Fruit fly (Drosophila melanogaster) whole organism, embryonic: ENCODE measurements around the gene CG6409.

Experiments
- Atf-2 ChIP-seq: fragments of 200-800 bp; sonication (Bioruptor generic); optimal IDR thresholded peaks from 2 replicates; lab custom pipeline; 2016; ENCODE audit warnings: missing biosample characterization, missing genetic modification characterization
- B-H2 ChIP-seq: fragments of 200-800 bp; sonication (Bioruptor generic); optimal IDR thresholded peaks from 2 replicates; lab custom pipeline; 2018; ENCODE audit warnings: missing biosample characterization, mild to moderate bottlenecking, missing genetic modification characterization
- BtbVII ChIP-seq: fragments of 200-800 bp; sonication (Bioruptor generic); optimal IDR thresholded peaks from 3 replicates; lab custom pipeline; 2017; ENCODE audit warnings: missing biosample characterization, mild to moderate bottlenecking, missing genetic modification characterization
- CG10565 ChIP-seq: fragments of 200-800 bp; sonication (Bioruptor generic); optimal IDR thresholded peaks from 3 replicates; lab custom pipeline; 2016; ENCODE audit warnings: missing biosample characterization, mild to moderate bottlenecking, missing genetic modification characterization
- CG10979 ChIP-seq: fragments of 200-800 bp; sonication (Bioruptor generic); optimal IDR thresholded peaks from 2 replicates; lab custom pipeline; 2018; ENCODE audit warnings: missing biosample characterization, mild to moderate bottlenecking, missing genetic modification characterization, moderate library complexity
- CG11696 ChIP-seq: fragments of 200-800 bp; sonication (Bioruptor generic); IDR thresholded peaks from 2 replicates; pipeline ENCODE4 v1.3.6; 2022; ENCODE audit warnings: missing biosample characterization, missing genetic modification characterization
- CG12299 ChIP-seq: fragments of 200-800 bp; sonication (Bioruptor generic); optimal IDR thresholded peaks from 2 replicates; lab custom pipeline; 2018; ENCODE audit warnings: missing biosample characterization, mild to moderate bottlenecking, missing genetic modification characterization
- CG13296 ChIP-seq: fragments of 200-800 bp; sonication (Bioruptor generic); optimal IDR thresholded peaks from 3 replicates; lab custom pipeline; 2018; ENCODE audit warnings: missing biosample characterization, mild to moderate bottlenecking, missing genetic modification characterization
- CG13775 ChIP-seq: fragments of 200-800 bp; sonication (Bioruptor generic); optimal IDR thresholded peaks from 3 replicates; lab custom pipeline; 2017; ENCODE audit warnings: missing biosample characterization, mild to moderate bottlenecking, missing genetic modification characterization
- CG1647 ChIP-seq: fragments of 200-800 bp; sonication (Bioruptor generic); optimal IDR thresholded peaks from 3 replicates; lab custom pipeline; 2016; ENCODE audit warnings: missing biosample characterization, missing genetic modification characterization
- CG17829 ChIP-seq: fragments of 200-800 bp; optimal IDR thresholded peaks from 2 replicates; lab custom pipeline; 2019; ENCODE audit warnings: missing biosample characterization, mild to moderate bottlenecking, missing genetic modification characterization, moderate library complexity
- CG18619 ChIP-seq: fragments of 200-800 bp; sonication (Bioruptor generic); optimal IDR thresholded peaks from 3 replicates; lab custom pipeline; 2017; ENCODE audit warnings: missing biosample characterization, mild to moderate bottlenecking, missing genetic modification characterization
- CG2199 ChIP-seq: fragments of 200-800 bp; sonication (Bioruptor generic); IDR thresholded peaks from 3 replicates; pipeline ENCODE4 v1.3.6; 2022; ENCODE audit warnings: missing biosample characterization, missing genetic modification characterization
- CG2678 ChIP-seq: fragments of 200-800 bp; sonication (Bioruptor generic); optimal IDR thresholded peaks from 3 replicates; lab custom pipeline; 2019; ENCODE audit warnings: missing biosample characterization, mild to moderate bottlenecking, missing genetic modification characterization, moderate library complexity
- CG32772 ChIP-seq: fragments of 200-800 bp; sonication (Bioruptor generic); IDR thresholded peaks from 2 replicates; pipeline ENCODE4 v1.3.6; 2022; ENCODE audit warnings: missing biosample characterization, missing genetic modification characterization
- CG3838 ChIP-seq: fragments of 200-800 bp; sonication (Bioruptor generic); optimal IDR thresholded peaks from 3 replicates; lab custom pipeline; 2016; ENCODE audit warnings: missing biosample characterization, missing genetic modification characterization
- CG4730 ChIP-seq: fragments of 200-800 bp; sonication (Bioruptor generic); IDR thresholded peaks from 2 replicates; pipeline ENCODE4 v1.3.6; 2022; ENCODE audit warnings: missing biosample characterization, missing genetic modification characterization
- CG4820 ChIP-seq: fragments of 200-800 bp; sonication (Bioruptor generic); optimal IDR thresholded peaks from 3 replicates; lab custom pipeline; 2016; ENCODE audit warnings: missing biosample characterization, missing genetic modification characterization
- CG6813 ChIP-seq: fragments of 200-800 bp; sonication (Bioruptor generic); optimal IDR thresholded peaks from 2 replicates; lab custom pipeline; 2017; ENCODE audit warnings: missing biosample characterization, missing genetic modification characterization, mild to moderate bottlenecking, moderate library complexity, missing genetic modification reagents
- CG6854 ChIP-seq: fragments of 200-800 bp; sonication (Bioruptor generic); optimal IDR thresholded peaks from 3 replicates; lab custom pipeline; 2017; ENCODE audit warnings: missing biosample characterization, mild to moderate bottlenecking, missing genetic modification characterization
- CG7556 ChIP-seq: fragments of 200-800 bp; sonication (Bioruptor generic); optimal IDR thresholded peaks from 2 replicates; lab custom pipeline; 2017; ENCODE audit warnings: missing biosample characterization, mild to moderate bottlenecking, missing genetic modification characterization
- CG9817 ChIP-seq: fragments of 200-800 bp; sonication (Bioruptor generic); optimal IDR thresholded peaks from 2 replicates; lab custom pipeline; 2018; ENCODE audit warnings: missing biosample characterization, mild to moderate bottlenecking, missing genetic modification characterization, moderate library complexity
- CHES-1-like ChIP-seq: fragments of 200-800 bp; sonication (Bioruptor generic); optimal IDR thresholded peaks from 2 replicates; lab custom pipeline; 2016; ENCODE audit warnings: missing biosample characterization, missing genetic modification characterization
- Camta ChIP-seq: fragments of 200-800 bp; sonication (Bioruptor generic); optimal IDR thresholded peaks from 2 replicates; lab custom pipeline; 2016; ENCODE audit warnings: missing biosample characterization, missing genetic modification characterization
- D19B ChIP-seq: fragments of 200-800 bp; sonication (Bioruptor generic); optimal IDR thresholded peaks from 2 replicates; lab custom pipeline; 2017; ENCODE audit warnings: missing biosample characterization, mild to moderate bottlenecking, missing genetic modification characterization
- Doc3 ChIP-seq: fragments of 200-800 bp; sonication (Bioruptor generic); IDR thresholded peaks from 3 replicates; pipeline ENCODE4 v1.3.6; 2022; ENCODE audit warnings: missing biosample characterization, missing genetic modification characterization; ENCODE audit not compliant: partially characterized antibody
- E2f1 ChIP-seq: fragments of 200-800 bp; sonication (Bioruptor generic); IDR thresholded peaks from 2 replicates; pipeline ENCODE4 v1.3.6; 2022; ENCODE audit warnings: missing biosample characterization, missing genetic modification characterization
- E2f2 ChIP-seq: fragments of 200-800 bp; sonication (Bioruptor generic); IDR thresholded peaks from 2 replicates; pipeline ENCODE4 v1.3.6; 2022; ENCODE audit warnings: missing biosample characterization, missing genetic modification characterization
- H15 ChIP-seq: fragments of 200-800 bp; sonication (Bioruptor generic); IDR thresholded peaks from 3 replicates; pipeline ENCODE4 v1.3.6; 2022; ENCODE audit warnings: missing biosample characterization, missing genetic modification characterization
- HLHmδ ChIP-seq: fragments of 200-800 bp; sonication (Bioruptor generic); optimal IDR thresholded peaks from 2 replicates; lab custom pipeline; 2018; ENCODE audit warnings: missing biosample characterization, mild to moderate bottlenecking, missing genetic modification characterization, moderate library complexity
- Hey ChIP-seq: fragments of 200-800 bp; sonication (Bioruptor generic); optimal IDR thresholded peaks from 3 replicates; lab custom pipeline; 2018; ENCODE audit warnings: missing biosample characterization, mild to moderate bottlenecking, missing genetic modification characterization
- Mrtf ChIP-seq: fragments of 200-800 bp; sonication (Bioruptor generic); IDR thresholded peaks from 3 replicates; pipeline ENCODE4 v1.3.6; 2022; ENCODE audit warnings: missing biosample characterization, missing genetic modification characterization
- NC2α ChIP-seq: fragments of 200-800 bp; sonication (Bioruptor generic); optimal IDR thresholded peaks from 2 replicates; lab custom pipeline; 2016; ENCODE audit warnings: missing biosample characterization, missing genetic modification characterization
- Neu2 ChIP-seq: fragments of 200-800 bp; sonication (Bioruptor generic); optimal IDR thresholded peaks from 3 replicates; lab custom pipeline; 2016; ENCODE audit warnings: missing biosample characterization, missing genetic modification characterization, borderline replicate concordance
- amos ChIP-seq: fragments of 200-800 bp; sonication (Bioruptor generic); IDR thresholded peaks from 2 replicates; pipeline ENCODE4 v1.3.6; 2022; ENCODE audit warnings: missing biosample characterization, missing genetic modification characterization; ENCODE audit not compliant: partially characterized antibody
- bcd ChIP-seq: fragments of 200-800 bp; sonication (Bioruptor generic); optimal IDR thresholded peaks from 2 replicates; lab custom pipeline; 2017; ENCODE audit warnings: missing biosample characterization, mild to moderate bottlenecking, missing genetic modification characterization
- disco-r ChIP-seq: fragments of 200-800 bp; sonication (Bioruptor generic); optimal IDR thresholded peaks from 2 replicates; lab custom pipeline; 2016; ENCODE audit warnings: missing biosample characterization, missing genetic modification characterization
- dmrt99B ChIP-seq: fragments of 200-800 bp; sonication (Bioruptor generic); optimal IDR thresholded peaks from 2 replicates; lab custom pipeline; 2018; ENCODE audit warnings: missing biosample characterization, mild to moderate bottlenecking, missing genetic modification characterization, moderate library complexity
- en ChIP-seq: fragments of 200-800 bp; sonication (Bioruptor generic); optimal IDR thresholded peaks from 2 replicates; lab custom pipeline; 2016; ENCODE audit warnings: missing biosample characterization, missing genetic modification characterization
- esg ChIP-seq: fragments of 200-800 bp; sonication (Bioruptor generic); conservative IDR thresholded peaks from 2 replicates; pipeline ENCODE4 v1.3.6; 2022; ENCODE audit warnings: missing biosample characterization, missing genetic modification characterization
- gro ChIP-seq: fragments of 200-800 bp; sonication (Bioruptor generic); optimal IDR thresholded peaks from 2 replicates; lab custom pipeline; 2016; ENCODE audit warnings: missing biosample characterization, missing genetic modification characterization
- peb ChIP-seq: fragments of 200-800 bp; sonication (Bioruptor generic); IDR thresholded peaks from 2 replicates; pipeline ENCODE4 v1.3.6; 2022; ENCODE audit warnings: missing biosample characterization, missing genetic modification characterization
- pita ChIP-seq: fragments of 200-800 bp; sonication (Bioruptor generic); optimal IDR thresholded peaks from 2 replicates; lab custom pipeline; 2017; ENCODE audit warnings: missing biosample characterization, mild to moderate bottlenecking, missing genetic modification characterization
- psq ChIP-seq: fragments of 200-800 bp; sonication (Bioruptor generic); optimal IDR thresholded peaks from 2 replicates; lab custom pipeline; 2017; ENCODE audit warnings: missing biosample characterization, missing genetic modification characterization
- pum ChIP-seq: fragments of 200-800 bp; sonication (Bioruptor generic); optimal IDR thresholded peaks from 2 replicates; lab custom pipeline; 2016; ENCODE audit warnings: missing biosample characterization, missing genetic modification characterization
- sc ChIP-seq, 3 experiments: fragments of >200 bp in 2 of 3; fragments of 200-800 bp in 1 of 3; sonication (Bioruptor generic) in 1 of 3; optimal IDR thresholded peaks; 2 replicates in 2 of 3; 3 replicates in 1 of 3; lab custom pipeline; 2017; ENCODE audit warnings: mild to moderate bottlenecking in 1 of 3, missing biosample characterization in 1 of 3, missing genetic modification characterization in 1 of 3, missing genetic modification reagents in 1 of 3
- sd ChIP-seq: fragments of 200-800 bp; sonication (Bioruptor generic); optimal IDR thresholded peaks from 3 replicates; lab custom pipeline; 2018; ENCODE audit warnings: missing biosample characterization, mild to moderate bottlenecking, missing genetic modification characterization, moderate library complexity
- sug ChIP-seq: fragments of 200-800 bp; optimal IDR thresholded peaks from 2 replicates; lab custom pipeline; 2019; ENCODE audit warnings: missing biosample characterization, mild to moderate bottlenecking, missing genetic modification characterization, moderate library complexity
- vfl ChIP-seq: fragments of 200-800 bp; sonication (Bioruptor generic); optimal IDR thresholded peaks from 2 replicates; lab custom pipeline; 2016; ENCODE audit warnings: missing biosample characterization, missing genetic modification characterization

CG6409 gene

DNA sequence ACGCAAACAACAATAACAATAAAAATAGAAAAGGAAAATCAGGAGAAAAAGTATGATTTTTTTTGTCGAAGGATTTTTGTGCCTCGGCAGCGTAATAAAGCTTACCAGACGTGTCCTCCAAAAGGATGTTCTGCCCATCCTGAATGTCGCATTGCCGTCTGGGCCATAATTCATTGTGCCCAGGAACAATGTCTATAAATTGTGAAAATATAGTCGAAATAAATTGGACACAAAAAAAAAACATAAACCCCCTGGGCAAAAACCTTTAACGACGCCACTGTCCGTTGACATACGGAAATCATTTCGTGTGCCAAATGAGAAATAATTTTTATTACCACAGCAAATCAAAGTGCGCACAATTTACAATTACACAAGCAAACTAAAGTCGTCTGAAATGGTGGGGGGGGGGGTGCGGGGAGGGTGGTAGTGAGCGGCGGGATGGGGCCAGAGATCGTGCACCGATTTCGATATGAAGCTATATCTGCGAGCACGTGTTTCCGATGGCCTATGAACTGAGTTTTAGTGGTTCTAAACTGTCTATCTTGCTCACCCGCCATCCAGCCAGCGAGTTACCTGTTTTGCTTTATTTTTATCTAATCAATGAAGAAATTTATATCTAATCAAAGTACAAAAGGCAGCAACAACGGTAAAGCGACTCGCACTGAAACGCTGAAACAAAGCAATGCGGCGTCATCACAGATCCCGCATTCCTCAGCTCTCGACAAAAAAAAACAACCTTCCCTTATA, 15.4 kb downstream of the CG6409 start (continued):
- TF ChIP-seq Doc3 (no peak), amos (GFP tag; lab: Robert Waterston, UW) (no peak), CG10979 (tag; lab: Kevin White, UChicago) (no peak), sug (tag; lab: Kevin White, UChicago) (peak; percentile 35), Atf-2 (GFP tag; lab: Kevin White, UChicago) (peak; percentile 23), Neu2 (no peak), CG2199 (GFP tag; lab: Robert Waterston, UW) (no peak), vfl (GFP tag; lab: Kevin White, UChicago) (peak; percentile 34), CG1647 (GFP tag; lab: Kevin White, UChicago) (peak; percentile 36), sd (tag; lab: Kevin White, UChicago) (peak; percentile 95), E2f2 (GFP tag; lab: Robert Waterston, UW) (0 out of 2 replicates have a peak, but pooled peaks have one; percentile 19), pum (no peak), CG6813 (GFP tag; lab: Kevin White, UChicago) (peak; percentile 2), CG10565 (GFP tag; lab: Kevin White, UChicago) (no peak), B-H2 (GFP tag; lab: Kevin White, UChicago) (no peak), CG32772 (GFP tag; lab: Robert Waterston, UW) (0 out of 2 replicates have a peak, but pooled peaks have one; percentile 14), Camta (GFP tag; lab: Kevin White, UChicago) (no peak), esg (GFP tag; lab: Robert Waterston, UW) (peak; percentile 38), E2f1 (GFP tag; lab: Robert Waterston, UW) (peak; percentile 26; the same call in 1 of the 2 replicates), disco-r (peak; percentile 37), D19B (GFP tag; lab: Kevin White, UChicago) (peak; percentile 16), CG12299 (tag; lab: Kevin White, UChicago) (no peak), pita (GFP tag; lab: Kevin White, UChicago) (no peak), bcd (GFP tag; lab: Kevin White, UChicago) (peak; percentile 26), CG18619 (GFP tag; lab: Kevin White, UChicago) (peak; percentile 18), CG3838 (GFP tag; lab: Kevin White, UChicago) (no peak), peb (no peak), BtbVII (GFP tag; lab: Kevin White, UChicago) (peak; percentile 12), CG11696 (no peak), psq (GFP tag; lab: Kevin White, UChicago) (no peak), CG13296 (GFP tag; lab: Kevin White, UChicago) (peak; percentile 26), CG17829 (tag; lab: Kevin White, UChicago) (no peak), CG7556 (peak; percentile 43), NC2α (GFP tag; lab: Kevin White, UChicago) (no peak), CG4820 (GFP tag; lab: Kevin White, UChicago) (peak; percentile 8), CG6854 (GFP tag; lab: Kevin White, UChicago) (no peak), Hey (tag; lab: Kevin White, UChicago) (peak; percentile 3), Mrtf (GFP tag; lab: Robert Waterston, UW) (peak; percentile 38; the same call in 1 of the 3 replicates), sc (optimal IDR thresholded peaks at IDR 0.05; lab: Kevin White, UChicago) (no peak), sc (GFP tag; optimal IDR thresholded peaks at IDR 0.05; lab: Kevin White, UChicago) (no peak), H15 (GFP tag; lab: Robert Waterston, UW) (no peak), HLHmδ (GFP tag; lab: Kevin White, UChicago) (no peak), CG2678 (tag; lab: Kevin White, UChicago) (peak; percentile 61), CHES-1-like (GFP tag; lab: Kevin White, UChicago) (peak; percentile 58), CG13775 (GFP tag; lab: Kevin White, UChicago) (peak; percentile 27), en (peak; percentile 34), CG4730 (GFP tag; lab: Robert Waterston, UW) (peak; percentile 34; the same call in 1 of the 2 replicates), dmrt99B (tag; lab: Kevin White, UChicago) (peak; percentile 15), gro (peak; percentile 74), CG9817 (tag; lab: Kevin White, UChicago) (peak; percentile 53)
